Fruit fly (Drosophila melanogaster): Measurements from ENCODE around the gene CG7692.

Gene CG7692

DNA sequence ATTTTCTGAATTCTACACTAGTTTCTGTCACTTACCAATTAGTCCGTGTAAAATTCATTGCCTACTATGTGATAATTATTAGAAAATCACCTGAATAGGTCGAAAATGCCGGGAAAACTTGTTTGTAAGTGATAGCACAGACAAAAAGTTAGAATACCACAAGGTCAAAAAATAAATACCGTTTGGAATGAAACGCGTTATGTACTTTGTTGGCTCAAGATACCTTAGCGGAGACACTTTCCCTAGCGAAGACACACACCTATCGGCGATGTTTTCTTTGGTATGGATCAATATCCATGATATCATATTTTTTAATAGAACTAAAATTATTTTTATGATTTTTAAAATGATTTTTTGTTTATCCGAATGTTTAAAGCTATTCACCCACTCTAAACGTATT lies 12.5 kb upstream of the CG7692 start, which contains the start of gene CG6479 (continued):
- no peak for TF ChIP-seq CG5245 (GFP tag; optimal IDR thresholded peaks at IDR 0.05)
- TF ChIP-seq Dad (GFP tag; optimal IDR thresholded peaks at IDR 0.05), result no peak
- TF ChIP-seq CG2875 (GFP tag; optimal IDR thresholded peaks at IDR 0.05), result no peak
- TF ChIP-seq pita (GFP tag; optimal IDR thresholded peaks at IDR 0.05), result peak; percentile 78
- TF ChIP-seq Nf-YB (GFP tag; optimal IDR thresholded peaks at IDR 0.05), result no peak
- peak; percentile 81 for TF ChIP-seq Lhr (GFP tag; optimal IDR thresholded peaks at IDR 0.05)
- no peak for TF ChIP-seq Aef1 (GFP tag; IDR thresholded peaks at IDR 0.05)
- peak; percentile 3 for TF ChIP-seq bcd (GFP tag; optimal IDR thresholded peaks at IDR 0.05)
- no peak for TF ChIP-seq CG6765 (GFP tag; optimal IDR thresholded peaks at IDR 0.05)
- TF ChIP-seq CG7556 (GFP tag; optimal IDR thresholded peaks at IDR 0.05), result no peak
- TF ChIP-seq CG31441 (GFP tag; IDR thresholded peaks at IDR 0.05), result 0 out of 2 replicates have a peak, but pooled peaks have one; percentile 10
- 0 out of 3 replicates have a peak, but pooled peaks have one; percentile 68 for TF ChIP-seq Opbp (GFP tag; IDR thresholded peaks at IDR 0.05; ENCODE audit: partially characterized antibody)
- peak; percentile 38 for TF ChIP-seq CG15514 (GFP tag; optimal IDR thresholded peaks at IDR 0.05)
- no peak for TF ChIP-seq CG1233 (GFP tag; optimal IDR thresholded peaks at IDR 0.05)
- peak; percentile 66 for TF ChIP-seq Scr (GFP tag; IDR thresholded peaks at IDR 0.05; ENCODE audit: partially characterized antibody)
- TF ChIP-seq CG3847 (GFP tag; IDR thresholded peaks at IDR 0.05), result no peak
- no peak for TF ChIP-seq en (GFP tag; optimal IDR thresholded peaks at IDR 0.05)
- TF ChIP-seq danr (GFP tag; IDR thresholded peaks at IDR 0.05), result no peak
- no peak for TF ChIP-seq CG7839 (tag; optimal IDR thresholded peaks at IDR 0.05)
- no peak for TF ChIP-seq twi (tag; optimal IDR thresholded peaks at IDR 0.05)
- TF ChIP-seq Med (GFP tag), result peak; percentile 30
- TF ChIP-seq nmo (GFP tag; optimal IDR thresholded peaks at IDR 0.05), result peak; percentile 41
- no peak for TF ChIP-seq CG11247 (GFP tag; IDR thresholded peaks at IDR 0.05)
- TF ChIP-seq BEAF-32 (GFP tag; optimal IDR thresholded peaks at IDR 0.05), result peak; percentile 73
- no peak for TF ChIP-seq CG1647 (GFP tag; optimal IDR thresholded peaks at IDR 0.05)
- TF ChIP-seq Ets97D (GFP tag; optimal IDR thresholded peaks at IDR 0.05), result peak; percentile 40
- peak; percentile 64 for TF ChIP-seq stwl (tag; optimal IDR thresholded peaks at IDR 0.05)
- peak; percentile 15; the same call in 1 of the 2 replicates for TF ChIP-seq E2f1 (GFP tag; IDR thresholded peaks at IDR 0.05)
- TF ChIP-seq ftz-f1 (GFP tag; optimal IDR thresholded peaks at IDR 0.05), result peak; percentile 86
- TF ChIP-seq btn (GFP tag; optimal IDR thresholded peaks at IDR 0.05), result no peak
- TF ChIP-seq amos (GFP tag; IDR thresholded peaks at IDR 0.05; ENCODE audit: partially characterized antibody), result peak; percentile 74
- no peak for TF ChIP-seq slbo (GFP tag; IDR thresholded peaks at IDR 0.05)
- peak; percentile 66 for TF ChIP-seq CG16813 (GFP tag; IDR thresholded peaks at IDR 0.05; ENCODE audit: partially characterized antibody)
- TF ChIP-seq Bteb2 (GFP tag; optimal IDR thresholded peaks at IDR 0.05), result no peak
- TF ChIP-seq ci (GFP tag; IDR thresholded peaks at IDR 0.05), result no peak
- peak; percentile 4 for TF ChIP-seq Myb (GFP tag; optimal IDR thresholded peaks at IDR 0.05)
- peak; percentile 8 for TF ChIP-seq Sin3A (optimal IDR thresholded peaks at IDR 0.05)
- no peak for TF ChIP-seq CG31365 (tag; optimal IDR thresholded peaks at IDR 0.05)
- TF ChIP-seq psq (GFP tag; optimal IDR thresholded peaks at IDR 0.05), result no peak
- TF ChIP-seq CG10366 (GFP tag; IDR thresholded peaks at IDR 0.05), result no peak
- TF ChIP-seq Dp (GFP tag; optimal IDR thresholded peaks at IDR 0.05), result peak; percentile 49
- TF ChIP-seq CG7271 (tag; optimal IDR thresholded peaks at IDR 0.05), result no peak
- TF ChIP-seq CG10431 (GFP tag; optimal IDR thresholded peaks at IDR 0.05), result no peak
- no peak for TF ChIP-seq Dip3 (GFP tag; optimal IDR thresholded peaks at IDR 0.05)
- no peak for TF ChIP-seq Hr39 (optimal IDR thresholded peaks at IDR 0.05)
- peak; percentile 29 for TF ChIP-seq CoRest (tag; optimal IDR thresholded peaks at IDR 0.05)
- TF ChIP-seq onecut (GFP tag; IDR thresholded peaks at IDR 0.05), result peak; percentile 80
- TF ChIP-seq Awh (GFP tag; IDR thresholded peaks at IDR 0.05), result no peak
- TF ChIP-seq H2.0 (GFP tag; IDR thresholded peaks at IDR 0.05), result no peak
- no peak for TF ChIP-seq tap (tag; optimal IDR thresholded peaks at IDR 0.05)
- TF ChIP-seq nom (GFP tag; optimal IDR thresholded peaks at IDR 0.05), result no peak
- TF ChIP-seq CG2116 (GFP tag; optimal IDR thresholded peaks at IDR 0.05), result peak; percentile 9

All from whole organism, embryonic.